Worm (Caenorhabditis elegans) whole organism, L4 larva: ENCODE measurements around the gene amph-1.

Experiments used
- F10B5.3 ChIP-seq: sonication (generic microtip); optimal IDR thresholded peaks from 2 replicates; lab custom pipeline; 2016; ENCODE audit warnings: mild to moderate bottlenecking, missing genetic modification characterization, missing compliant biosample characterization
- F49E8.2 ChIP-seq: sonication (generic microtip); optimal IDR thresholded peaks from 2 replicates; lab custom pipeline; 2016; ENCODE audit warnings: missing compliant biosample characterization, mild to moderate bottlenecking, missing genetic modification characterization, borderline replicate concordance
- T26A8.4 ChIP-seq: fragments of 200-800 bp; sonication (Bioruptor generic); IDR thresholded peaks from 2 replicates; pipeline ENCODE4 v1.3.6; 2022; ENCODE audit warnings: missing genetic modification characterization, missing compliant biosample characterization
- aha-1 ChIP-seq: fragments of 150-350 bp; peaks from one replicate; lab custom pipeline; 2014; ENCODE audit warnings: missing biosample characterization, missing genetic modification characterization
- aly-2 ChIP-seq: sonication (generic microtip); optimal IDR thresholded peaks from 2 replicates; lab custom pipeline; 2018; ENCODE audit warnings: missing biosample characterization, missing genetic modification characterization
- arid-1 ChIP-seq: fragments of 200-800 bp; sonication (Bioruptor generic); conservative IDR thresholded peaks from 2 replicates; pipeline ENCODE4 v1.3.6; 2022; ENCODE audit warnings: missing genetic modification reagents, missing genetic modification characterization, missing compliant biosample characterization
- cey-2 ChIP-seq: sonication (generic microtip); optimal IDR thresholded peaks from 3 replicates; lab custom pipeline; 2017; ENCODE audit warnings: missing genetic modification characterization, mild to moderate bottlenecking, missing compliant biosample characterization, antibody characterized with exemption, borderline replicate concordance; ENCODE audit not compliant: insufficient read depth
- dmd-6 ChIP-seq: fragments of 200-800 bp; sonication (Bioruptor generic); IDR thresholded peaks from 2 replicates; pipeline ENCODE4 v1.3.6; 2022; ENCODE audit warnings: missing genetic modification reagents, missing genetic modification characterization, missing compliant biosample characterization
- dmd-8 ChIP-seq: fragments of 200-800 bp; sonication (Bioruptor generic); IDR thresholded peaks from 2 replicates; pipeline ENCODE4 v1.3.6; 2022; ENCODE audit warnings: missing genetic modification characterization, missing compliant biosample characterization
- duxl-1 ChIP-seq: sonication (generic microtip); optimal IDR thresholded peaks from 2 replicates; lab custom pipeline; 2016; ENCODE audit warnings: mild to moderate bottlenecking, missing genetic modification characterization, moderate library complexity, missing compliant biosample characterization; ENCODE audit not compliant: poor library complexity
- dve-1 ChIP-seq: sonication (generic microtip); optimal IDR thresholded peaks from 2 replicates; lab custom pipeline; 2017; ENCODE audit warnings: antibody characterized with exemption, mild to moderate bottlenecking, missing genetic modification characterization, missing compliant biosample characterization; ENCODE audit not compliant: insufficient read depth
- hif-1 ChIP-seq, 2 experiments: sonication (generic microtip); optimal IDR thresholded peaks; 2 replicates each; lab custom pipeline; 2016 to 2017; ENCODE audit warnings: missing compliant biosample characterization in 2 of 2, missing genetic modification characterization in 2 of 2, missing genetic modification reagents in 2 of 2, missing genotype in 2 of 2, mild to moderate bottlenecking in 1 of 2
- hlh-11 ChIP-seq: fragments of 200-800 bp; sonication (Bioruptor generic); optimal IDR thresholded peaks from 2 replicates; lab custom pipeline; 2018; ENCODE audit warnings: mild to moderate bottlenecking, missing genetic modification characterization, missing compliant biosample characterization
- hlh-30 ChIP-seq: sonication (generic microtip); optimal IDR thresholded peaks from 2 replicates; lab custom pipeline; 2017; ENCODE audit warnings: antibody characterized with exemption, mild to moderate bottlenecking, missing genetic modification characterization, missing compliant biosample characterization; ENCODE audit not compliant: insufficient read depth
- hmg-1.1 ChIP-seq: fragments of 200-800 bp; sonication (Bioruptor generic); IDR thresholded peaks from 2 replicates; pipeline ENCODE4 v1.3.6; 2022; ENCODE audit warnings: missing genetic modification reagents, missing genetic modification characterization, missing compliant biosample characterization
- jun-1 ChIP-seq: fragments of 150-350 bp; optimal IDR thresholded peaks from 2 replicates; lab custom pipeline; 2014; ENCODE audit warnings: missing biosample characterization, missing genetic modification reagents, missing genetic modification characterization
- lin-1 ChIP-seq: fragments of 200-800 bp; sonication (Bioruptor generic); IDR thresholded peaks from 2 replicates; pipeline ENCODE4 v1.3.6; 2022; ENCODE audit warnings: missing genetic modification reagents, missing genetic modification characterization, missing compliant biosample characterization
- lin-15B ChIP-seq: fragments of 150-350 bp; sonication (generic microtip); optimal IDR thresholded peaks from 3 replicates; lab custom pipeline; 2014; ENCODE audit warnings: missing biosample characterization, missing genetic modification characterization
- lsy-2 ChIP-seq, 2 experiments: fragments of 150-350 bp in 1 of 2; sonication (generic microtip) in 1 of 2; optimal IDR thresholded peaks; 2 replicates each; lab custom pipeline; 2014 to 2017; ENCODE audit warnings: missing biosample characterization in 2 of 2, missing genetic modification characterization in 2 of 2
- mdl-1 ChIP-seq, 2 experiments: fragments of 150-350 bp in 1 of 2; sonication (generic microtip) in 1 of 2; optimal IDR thresholded peaks; 2 replicates each; lab custom pipeline; 2014 to 2017; ENCODE audit warnings: missing biosample characterization in 2 of 2, missing genetic modification characterization in 2 of 2
- mdt-29 ChIP-seq: fragments of 200-800 bp; sonication (Bioruptor generic); IDR thresholded peaks from 2 replicates; pipeline ENCODE4 v1.3.6; 2022; ENCODE audit warnings: missing genetic modification reagents, missing genetic modification characterization, missing compliant biosample characterization
- mep-1 ChIP-seq: fragments of 150-350 bp; sonication (generic microtip); optimal IDR thresholded peaks from 3 replicates; lab custom pipeline; 2014; ENCODE audit warnings: missing biosample characterization, missing genetic modification characterization
- mes-2 ChIP-seq: sonication (generic microtip); optimal IDR thresholded peaks from 2 replicates; lab custom pipeline; 2016; ENCODE audit warnings: missing genotype, mild to moderate bottlenecking, missing genetic modification characterization, missing compliant biosample characterization; ENCODE audit not compliant: poor library complexity, severe bottlenecking
- mxl-3 ChIP-seq: fragments of 200-800 bp; sonication (Bioruptor generic); optimal IDR thresholded peaks from 2 replicates; lab custom pipeline; 2018; ENCODE audit warnings: mild to moderate bottlenecking, missing genetic modification characterization, missing compliant biosample characterization
- nhr-25 ChIP-seq: sonication (generic microtip); optimal IDR thresholded peaks from 2 replicates; lab custom pipeline; 2017; ENCODE audit warnings: missing genetic modification characterization, mild to moderate bottlenecking, missing compliant biosample characterization, antibody characterized with exemption, moderate library complexity, borderline replicate concordance; ENCODE audit not compliant: insufficient read depth
- nhr-28 ChIP-seq: fragments of 150-350 bp; optimal IDR thresholded peaks from 2 replicates; lab custom pipeline; 2014; ENCODE audit warnings: missing biosample characterization, missing genetic modification characterization
- nhr-42 ChIP-seq: fragments of 200-800 bp; sonication (Bioruptor generic); IDR thresholded peaks from 2 replicates; pipeline ENCODE4 v1.3.6; 2022; ENCODE audit warnings: missing genetic modification characterization, missing compliant biosample characterization
- nhr-48 ChIP-seq: sonication (generic microtip); optimal IDR thresholded peaks from 2 replicates; lab custom pipeline; 2016; ENCODE audit warnings: mild to moderate bottlenecking, missing genetic modification characterization, missing compliant biosample characterization
- nhr-76 ChIP-seq: fragments of 150-350 bp; optimal IDR thresholded peaks from 2 replicates; lab custom pipeline; 2014; ENCODE audit warnings: missing biosample characterization, missing genetic modification characterization
- rbr-2 ChIP-seq: sonication (generic microtip); optimal IDR thresholded peaks from 2 replicates; lab custom pipeline; 2016; ENCODE audit warnings: missing genotype, missing genetic modification characterization, missing compliant biosample characterization
- saeg-2 ChIP-seq: fragments of 200-800 bp; sonication (Bioruptor generic); IDR thresholded peaks from 2 replicates; pipeline ENCODE4 v1.3.6; 2022; ENCODE audit warnings: missing genetic modification reagents, missing genetic modification characterization, missing compliant biosample characterization
- tra-1 ChIP-seq: fragments of 200-800 bp; sonication (Bioruptor generic); IDR thresholded peaks from 2 replicates; pipeline ENCODE4 v1.3.6; 2022; ENCODE audit warnings: missing genetic modification reagents, missing genetic modification characterization, missing compliant biosample characterization
- unc-62 ChIP-seq, 3 experiments: fragments of 150-350 bp in 1 of 3; sonication (generic microtip); optimal IDR thresholded peaks in 2 of 3; peaks in 1 of 3; 1 replicate in 1 of 3; 2 replicates in 2 of 3; lab custom pipeline; 2014 to 2017; ENCODE audit warnings: missing biosample characterization in 3 of 3, missing genetic modification characterization in 3 of 3, missing genetic modification reagents in 3 of 3, missing genotype in 1 of 3

Gene amph-1

DNA sequence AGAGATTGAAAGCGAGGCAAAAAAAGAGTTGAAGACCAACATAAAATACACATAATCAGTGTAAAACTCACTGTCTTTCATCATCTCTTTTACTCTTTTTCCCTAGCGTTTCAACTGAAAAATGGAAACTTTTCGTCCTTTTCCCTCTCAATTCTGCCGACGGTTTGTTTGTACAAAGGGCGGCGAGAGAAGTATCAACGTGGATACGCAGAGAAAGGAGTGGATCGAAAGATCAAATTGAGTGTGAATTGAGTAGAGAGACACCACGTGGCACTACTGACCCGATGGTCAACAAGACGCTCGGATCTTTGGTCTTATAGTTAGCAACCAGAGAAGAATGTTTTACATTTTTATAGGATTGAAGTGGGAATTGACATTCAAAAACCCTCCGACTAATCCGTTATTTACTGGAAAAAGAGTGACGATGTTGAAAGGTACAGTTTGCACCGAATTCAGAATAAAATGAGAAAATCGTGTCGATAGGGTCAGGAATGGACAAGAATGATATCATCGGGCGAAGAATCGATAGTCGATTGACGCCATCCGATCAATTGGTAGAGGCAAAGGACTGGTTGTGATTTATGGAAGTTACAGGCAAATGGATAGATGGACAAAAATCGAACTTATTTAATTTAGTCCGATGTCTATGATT, 23.5 kb upstream of the amph-1 start (continued):
- TF ChIP-seq aly-2 (tag; lab: Kevin White, UChicago) (no peak), nhr-48 (tag; lab: Kevin White, UChicago) (peak; percentile 82), arid-1 (GFP tag; lab: Robert Waterston, UW) (no peak), hmg-1.1 (GFP tag; lab: Robert Waterston, UW) (0 out of 2 replicates have a peak, but pooled peaks have one; percentile 29), F10B5.3 (tag; lab: Kevin White, UChicago) (peak; percentile 12), nhr-76 (tag; lab: Kevin White, UChicago) (no peak), lin-15B (tag; lab: Kevin White, UChicago) (no peak), mes-2 (tag; lab: Kevin White, UChicago) (peak; percentile 5), rbr-2 (peak; percentile 13), F49E8.2 (tag; lab: Kevin White, UChicago) (no peak), duxl-1 (tag; lab: Kevin White, UChicago) (peak; percentile 45), dmd-8 (GFP tag; lab: Robert Waterston, UW) (no peak), mep-1 (tag; lab: Kevin White, UChicago) (peak; percentile 71), nhr-42 (GFP tag; lab: Robert Waterston, UW) (no peak), aha-1 (peak; percentile 93), lin-1 (GFP tag; lab: Robert Waterston, UW) (0 out of 2 replicates have a peak, but pooled peaks have one; percentile 12)

DNA sequence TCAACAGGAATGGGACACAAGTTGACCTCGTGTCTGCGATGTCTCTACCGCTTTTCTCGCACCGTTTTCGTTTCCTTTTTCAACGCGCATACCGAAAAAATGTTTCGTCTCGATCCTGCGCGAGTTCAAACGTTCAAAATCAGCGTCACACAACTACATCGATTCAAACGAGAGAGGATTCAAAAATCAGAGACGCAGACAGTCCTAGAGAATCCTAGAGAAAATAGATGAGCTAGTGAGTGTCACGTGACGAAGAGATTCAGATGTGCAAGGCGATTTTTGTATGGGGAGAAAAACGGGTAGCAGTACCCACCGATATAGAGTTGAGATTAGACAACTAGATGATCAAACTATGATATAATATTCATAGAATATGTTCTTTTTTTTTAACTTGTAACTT, 22.3 kb upstream of the amph-1 start:
- TF ChIP-seq hlh-11 (tag; lab: Kevin White, UChicago) (peak; percentile 81), unc-62 (GFP tag; optimal IDR thresholded peaks at IDR 0.05 in 1 of 2; lab: Kevin White, UChicago) (peak in 1 of 2 experiments; percentile 87), unc-62 (tag; optimal IDR thresholded peaks at IDR 0.05; lab: Kevin White, UChicago) (no peak), dve-1 (tag; lab: Kevin White, UChicago) (peak; percentile 37), saeg-2 (GFP tag; lab: Robert Waterston, UW) (0 out of 2 replicates have a peak, but pooled peaks have one; percentile 42), hif-1 (tag; optimal IDR thresholded peaks at IDR 0.05; lab: Kevin White, UChicago) (no peak), mdl-1 (tag; optimal IDR thresholded peaks at IDR 0.05; lab: Kevin White, UChicago) (peak; percentile 24 to 80), hlh-30 (tag; lab: Kevin White, UChicago) (peak; percentile 77), hmg-1.1 (GFP tag; lab: Robert Waterston, UW) (peak; percentile 43; the same call in 1 of the 2 replicates), jun-1 (tag; lab: Kevin White, UChicago) (no peak), mxl-3 (GFP tag; lab: Kevin White, UChicago) (peak; percentile 67), dmd-6 (GFP tag; lab: Robert Waterston, UW) (peak; percentile 56), mdt-29 (GFP tag; lab: Robert Waterston, UW) (no peak), mep-1 (tag; lab: Kevin White, UChicago) (peak; percentile 5), tra-1 (GFP tag; lab: Robert Waterston, UW) (no peak), F10B5.3 (tag; lab: Kevin White, UChicago) (no peak), lin-15B (tag; lab: Kevin White, UChicago) (no peak), cey-2 (tag; lab: Kevin White, UChicago) (no peak), nhr-25 (tag; lab: Kevin White, UChicago) (no peak), nhr-76 (tag; lab: Kevin White, UChicago) (no peak), lsy-2 (tag; optimal IDR thresholded peaks at IDR 0.05; lab: Kevin White, UChicago) (peak in 1 of 2 experiments; percentile 48), F49E8.2 (tag; lab: Kevin White, UChicago) (no peak), nhr-28 (tag; lab: Kevin White, UChicago) (peak; percentile 81), T26A8.4 (GFP tag; lab: Robert Waterston, UW) (no peak)
- TF ChIP-seq, all 104 proteins: peak for 12
